Worm (Caenorhabditis elegans): ENCODE data around the gene elf-1.

DNA sequence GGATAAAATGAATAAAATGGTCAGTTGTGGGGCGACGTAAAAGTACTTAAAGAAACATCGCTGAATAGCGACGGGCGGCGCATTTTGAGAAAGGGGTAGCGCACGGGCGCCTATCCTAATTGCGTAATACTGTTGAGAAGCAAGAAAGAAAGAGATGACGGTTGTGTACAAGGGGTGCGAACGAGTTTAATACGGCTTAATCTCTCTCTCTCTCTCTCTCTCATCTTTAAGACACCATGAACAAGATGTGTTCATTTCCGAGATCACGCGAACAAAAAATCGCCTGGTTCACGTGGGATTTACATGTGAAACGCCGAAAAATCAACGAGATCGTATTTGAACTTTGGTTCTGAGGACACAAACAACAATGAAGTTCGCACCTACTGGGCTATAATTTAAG, 70.7 kb downstream of the elf-1 start:
- no peak for TF ChIP-seq lin-39 (tag; optimal IDR thresholded peaks at IDR 0.05)
- no peak for TF ChIP-seq unc-130 (GFP tag; optimal IDR thresholded peaks at IDR 0.05)
- no peak for TF ChIP-seq madf-5 (GFP tag; IDR thresholded peaks at IDR 0.05)
- peak; percentile 46 for TF ChIP-seq hlh-30 (tag; optimal IDR thresholded peaks at IDR 0.05; ENCODE audit: insufficient read depth)
